Worm (Caenorhabditis elegans) whole organism, young adult: ENCODE results near the gene wah-1.

Source experiments
- pha-4 ChIP-seq: fragments of 150-350 bp; sonication (generic microtip); optimal IDR thresholded peaks from 2 replicates; lab custom pipeline; 2014; ENCODE audit warnings: missing biosample characterization, missing genetic modification reagents, missing genetic modification characterization
- xnd-1 ChIP-seq: sonication (generic microtip); optimal IDR thresholded peaks from 2 replicates; lab custom pipeline; 2016; ENCODE audit warnings: missing genotype, missing genetic modification reagents, missing genetic modification characterization, missing compliant biosample characterization

DNA sequence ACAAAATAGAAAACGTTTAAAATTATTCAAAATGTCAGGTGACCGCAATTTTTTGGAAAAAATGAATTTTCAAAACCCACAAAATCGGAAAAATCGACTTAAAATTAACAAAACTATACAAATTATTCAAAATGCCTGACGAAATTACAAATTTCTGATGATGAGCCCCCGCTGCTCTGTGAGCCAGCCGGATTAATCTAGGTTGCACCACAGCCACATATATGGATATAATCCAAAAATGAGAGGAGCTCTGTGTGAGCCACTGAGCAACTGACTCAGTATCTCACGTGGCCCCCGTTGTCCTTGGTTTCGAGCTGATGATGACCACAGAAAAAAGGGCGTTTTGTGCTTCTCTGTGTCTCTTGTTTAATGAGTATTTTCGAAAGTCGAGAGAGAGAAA lies 4.9 kb upstream of the wah-1 start:
- TF ChIP-seq xnd-1 (tag; lab: Kevin White, UChicago) (no peak), pha-4 (tag; lab: Kevin White, UChicago) (no peak)
